Fruit fly (Drosophila melanogaster) whole organism, pupa: ENCODE measurements around the gene CG14435.

Experiments
- CG12605 ChIP-seq: fragments of 200-800 bp; sonication (Bioruptor generic); IDR thresholded peaks from 2 replicates; pipeline ENCODE4 v1.3.6; 2022; ENCODE audit warnings: missing biosample characterization, missing genetic modification characterization
- CG14655 ChIP-seq: fragments of 200-800 bp; sonication (Bioruptor generic); optimal IDR thresholded peaks from 3 replicates; lab custom pipeline; 2017; ENCODE audit warnings: mild to moderate bottlenecking, missing biosample characterization, missing genetic modification reagents, missing genetic modification characterization
- CG17806 ChIP-seq: fragments of 200-800 bp; sonication (Bioruptor generic); optimal IDR thresholded peaks from 2 replicates; lab custom pipeline; 2018; ENCODE audit warnings: missing biosample characterization, mild to moderate bottlenecking, missing genetic modification characterization, moderate library complexity
- Pif1B ChIP-seq: fragments of 200-800 bp; sonication (Bioruptor generic); optimal IDR thresholded peaks from 3 replicates; lab custom pipeline; 2016; ENCODE audit warnings: missing biosample characterization, missing genetic modification characterization
- gl ChIP-seq: fragments of 200-800 bp; sonication (Bioruptor generic); optimal IDR thresholded peaks from 2 replicates; lab custom pipeline; 2018; ENCODE audit warnings: missing biosample characterization, mild to moderate bottlenecking, missing genetic modification characterization

- TF ChIP-seq CG12605 (GFP tag; lab: Robert Waterston, UW) (no peak), CG14655 (no peak), gl (no peak), Pif1B (GFP tag; lab: Kevin White, UChicago) (no peak), CG17806 (tag; lab: Kevin White, UChicago) (no peak)
Measured at dm6 chrX:6790944-6791343, 52.8 kb downstream of the CG14435 start.
